Worm (Caenorhabditis elegans): Measurements from ENCODE around the gene Y68A4A.10.

- no peak for TF ChIP-seq Y5F2A.4 (GFP tag; optimal IDR thresholded peaks at IDR 0.05)
- no peak for TF ChIP-seq ama-1 (optimal IDR thresholded peaks at IDR 0.05)
- TF ChIP-seq unc-62 (GFP tag; optimal IDR thresholded peaks at IDR 0.05 in 1 of 2): no peak
- no peak for TF ChIP-seq unc-62 (tag; optimal IDR thresholded peaks at IDR 0.05)
- no peak for TF ChIP-seq lin-15B (tag; optimal IDR thresholded peaks at IDR 0.05)
- TF ChIP-seq Y48G9A.11 (GFP tag; IDR thresholded peaks at IDR 0.05): no peak
- TF ChIP-seq nhr-6 (tag; optimal IDR thresholded peaks at IDR 0.05): no peak
- no peak for TF ChIP-seq duxl-1 (tag; optimal IDR thresholded peaks at IDR 0.05; ENCODE audit: poor library complexity)
- TF ChIP-seq pha-4 (GFP tag; IDR thresholded peaks at IDR 0.05): no peak
- no peak for TF ChIP-seq pha-4 (tag; optimal IDR thresholded peaks at IDR 0.05)
- no peak for TF ChIP-seq lsy-2 (tag; optimal IDR thresholded peaks at IDR 0.05)
- TF ChIP-seq ceh-82 (tag; optimal IDR thresholded peaks at IDR 0.05): no peak
- no peak for TF ChIP-seq F10B5.3 (tag; optimal IDR thresholded peaks at IDR 0.05)
- TF ChIP-seq F44E2.7 (GFP tag; IDR thresholded peaks at IDR 0.05): no peak
- no peak for TF ChIP-seq skn-1 (tag; optimal IDR thresholded peaks at IDR 0.05)
These were observed 36.9 kb downstream of the Y68A4A.10 start, which contains the start of gene T19C9.8 for ce11 chrV:17238799-17239198.

All from whole organism, L4 larva.